Fruit fly (Drosophila melanogaster): ENCODE measurements around the gene CG6454.

CG6454 gene

DNA sequence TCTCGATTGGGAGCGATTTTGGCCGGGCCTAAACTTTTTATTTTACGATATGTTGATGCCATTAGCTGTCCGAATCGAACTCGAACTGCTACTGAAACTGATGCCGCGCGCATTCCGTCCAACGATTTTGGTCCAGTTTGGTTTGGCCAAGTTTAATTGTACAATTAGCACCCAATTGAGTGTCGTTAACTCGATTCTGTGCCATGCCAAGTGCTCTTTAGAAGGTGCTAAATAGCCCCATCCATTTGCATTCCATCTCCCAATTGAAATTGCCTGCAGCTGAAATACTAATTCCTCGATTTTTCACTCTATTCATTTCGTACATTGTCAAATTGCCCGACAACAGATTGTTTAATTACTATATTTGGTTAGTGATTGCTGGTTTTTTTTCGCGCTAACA is 26.6 kb downstream of the CG6454 start, which contains the start of gene CG17781:
Gene CG17781 (minus strand): TSS at position 101 of the 400 bp plus-strand sequence.
- TF ChIP-seq CG11696 (GFP tag; IDR thresholded peaks at IDR 0.05) (no peak), trh (GFP tag; optimal IDR thresholded peaks at IDR 0.05) (no peak), ind (GFP tag; optimal IDR thresholded peaks at IDR 0.05) (no peak), CG15514 (GFP tag; optimal IDR thresholded peaks at IDR 0.05) (no peak), lov (optimal IDR thresholded peaks at IDR 0.05) (no peak), lov (GFP tag; IDR thresholded peaks at IDR 0.05) (no peak), CG12236 (GFP tag; optimal IDR thresholded peaks at IDR 0.05) (no peak), mld (GFP tag; IDR thresholded peaks at IDR 0.05; ENCODE audit: partially characterized antibody) (no peak), scrt (GFP tag; optimal IDR thresholded peaks at IDR 0.05) (no peak), pfk (GFP tag; optimal IDR thresholded peaks at IDR 0.05) (no peak), CG6689 (GFP tag; IDR thresholded peaks at IDR 0.05) (no peak), CTCF (GFP tag; optimal IDR thresholded peaks at IDR 0.05) (no peak), tap (tag; optimal IDR thresholded peaks at IDR 0.05) (no peak), D19A (tag; optimal IDR thresholded peaks at IDR 0.05) (no peak)

DNA sequence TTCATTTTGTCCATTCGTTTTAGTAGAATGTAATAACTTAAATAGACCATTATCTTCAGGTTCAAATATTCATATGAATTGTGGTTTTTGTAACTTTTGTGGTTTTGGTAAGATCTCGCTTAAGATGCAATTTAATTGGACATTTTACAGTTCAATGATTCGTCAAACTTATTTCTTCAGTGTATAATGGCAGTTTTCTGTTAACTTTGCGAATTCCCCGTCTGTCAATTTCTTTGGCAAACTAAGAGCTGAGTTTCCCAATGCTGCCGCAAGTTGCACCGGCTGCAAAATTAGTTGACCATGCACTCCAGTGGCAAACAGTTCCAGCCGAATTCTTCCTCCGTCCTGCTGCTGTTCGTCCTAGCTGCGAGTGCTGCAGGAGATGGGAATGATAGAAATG is 27.6 kb downstream of the CG6454 start, which contains the start of gene CG33342:
Gene CG33342 (plus strand): TSS at position 301 of the 400 bp plus-strand sequence.
- TF ChIP-seq Hmr (GFP tag; optimal IDR thresholded peaks at IDR 0.05) = no peak
- peak; percentile 10 for TF ChIP-seq Ets65A (GFP tag)
- no peak for TF ChIP-seq dysf (GFP tag; IDR thresholded peaks at IDR 0.05)
- TF ChIP-seq CG10267 (tag; optimal IDR thresholded peaks at IDR 0.05) = no peak
- TF ChIP-seq CG2116 (GFP tag; optimal IDR thresholded peaks at IDR 0.05) = no peak
- TF ChIP-seq gsb (GFP tag; IDR thresholded peaks at IDR 0.05) = no peak
- TF ChIP-seq CG8290 (GFP tag; optimal IDR thresholded peaks at IDR 0.05) = no peak
- no peak for TF ChIP-seq CG8290 (tag; optimal IDR thresholded peaks at IDR 0.05)

dm6 chr3R:24384952-24385351 is 36.0 kb downstream of the CG6454 start, which contains the start of gene CG17780:
Gene CG17780 (minus strand): TSS chr3R:24385052.
- TF ChIP-seq Sin3A (optimal IDR thresholded peaks at IDR 0.05) (no peak), shn (GFP tag; optimal IDR thresholded peaks at IDR 0.05) (no peak), ato (GFP tag; IDR thresholded peaks at IDR 0.05; ENCODE audit: partially characterized antibody) (no peak), p53 (GFP tag; optimal IDR thresholded peaks at IDR 0.05) (no peak), toy (GFP tag; IDR thresholded peaks at IDR 0.05) (no peak), Fer2 (tag; optimal IDR thresholded peaks at IDR 0.05) (no peak), inv (GFP tag; IDR thresholded peaks at IDR 0.05; ENCODE audit: partially characterized antibody) (no peak), maf-S (GFP tag; optimal IDR thresholded peaks at IDR 0.05) (no peak), CG7271 (tag; optimal IDR thresholded peaks at IDR 0.05) (no peak), sim (GFP tag; IDR thresholded peaks at IDR 0.05) (no peak), sna (GFP tag; IDR thresholded peaks at IDR 0.05; ENCODE audit: partially characterized antibody) (no peak), tap (tag; optimal IDR thresholded peaks at IDR 0.05) (no peak)

- TF ChIP-seq tap (tag; optimal IDR thresholded peaks at IDR 0.05) (no peak), CG3281 (GFP tag; optimal IDR thresholded peaks at IDR 0.05) (no peak), Hr39 (optimal IDR thresholded peaks at IDR 0.05) (no peak), Hmr (GFP tag; optimal IDR thresholded peaks at IDR 0.05) (no peak), Doc2 (GFP tag; IDR thresholded peaks at IDR 0.05) (no peak), CG11504 (tag; optimal IDR thresholded peaks at IDR 0.05) (no peak), p53 (GFP tag; optimal IDR thresholded peaks at IDR 0.05) (no peak), Asciz (GFP tag; optimal IDR thresholded peaks at IDR 0.05) (no peak), dmrt11E (tag; optimal IDR thresholded peaks at IDR 0.05) (no peak), ranshi (GFP tag; IDR thresholded peaks at IDR 0.05) (no peak), Adf1 (GFP tag; IDR thresholded peaks at IDR 0.05) (no peak), CG4707 (GFP tag; optimal IDR thresholded peaks at IDR 0.05) (no peak), Nf-YA (GFP tag; IDR thresholded peaks at IDR 0.05) (no peak)
Observed at dm6 chr3R:24386434-24386833, 37.5 kb downstream of the CG6454 start.
